Fruit fly (Drosophila melanogaster) whole organism, embryonic: ENCODE results near the gene CG7183.

Experiments used
- Blimp-1 ChIP-seq: fragments of 200-800 bp; sonication (Bioruptor generic); optimal IDR thresholded peaks from 3 replicates; lab custom pipeline; 2018; ENCODE audit warnings: missing biosample characterization, missing genetic modification characterization, mild to moderate bottlenecking, moderate library complexity, missing genetic modification reagents
- CG10267 ChIP-seq: fragments of 200-800 bp; sonication (Bioruptor generic); optimal IDR thresholded peaks from 2 replicates; lab custom pipeline; 2018; ENCODE audit warnings: missing biosample characterization, mild to moderate bottlenecking, missing genetic modification characterization, moderate library complexity
- CG12219 ChIP-seq: fragments of 200-800 bp; sonication (Bioruptor generic); optimal IDR thresholded peaks from 3 replicates; lab custom pipeline; 2018; ENCODE audit warnings: missing biosample characterization, mild to moderate bottlenecking, missing genetic modification characterization
- CG12744 ChIP-seq: fragments of 200-800 bp; sonication (Bioruptor generic); optimal IDR thresholded peaks from 2 replicates; lab custom pipeline; 2016; ENCODE audit warnings: missing biosample characterization, missing genetic modification characterization
- CG12942 ChIP-seq: fragments of 200-800 bp; sonication (Bioruptor generic); optimal IDR thresholded peaks from 3 replicates; lab custom pipeline; 2016; ENCODE audit warnings: missing biosample characterization, missing genetic modification characterization
- CG1602 ChIP-seq: fragments of 200-800 bp; sonication (Bioruptor generic); optimal IDR thresholded peaks from 3 replicates; lab custom pipeline; 2016; ENCODE audit warnings: missing biosample characterization, missing genetic modification characterization
- CG17359 ChIP-seq: fragments of 200-800 bp; sonication (Bioruptor generic); optimal IDR thresholded peaks from 3 replicates; lab custom pipeline; 2018; ENCODE audit warnings: missing biosample characterization, mild to moderate bottlenecking, missing genetic modification characterization, moderate library complexity
- CG18011 ChIP-seq: fragments of 200-800 bp; sonication (Bioruptor generic); optimal IDR thresholded peaks from 2 replicates; lab custom pipeline; 2017; ENCODE audit warnings: missing biosample characterization, missing genetic modification characterization, mild to moderate bottlenecking, moderate library complexity, missing genotype
- CG2678 ChIP-seq: fragments of 200-800 bp; sonication (Bioruptor generic); optimal IDR thresholded peaks from 3 replicates; lab custom pipeline; 2019; ENCODE audit warnings: missing biosample characterization, mild to moderate bottlenecking, missing genetic modification characterization, moderate library complexity
- CG3065 ChIP-seq: fragments of 200-800 bp; sonication (Bioruptor generic); optimal IDR thresholded peaks from 2 replicates; lab custom pipeline; 2016; ENCODE audit warnings: missing biosample characterization, missing genetic modification characterization
- CG31224 ChIP-seq: fragments of 200-800 bp; sonication (Bioruptor generic); IDR thresholded peaks from 2 replicates; pipeline ENCODE4 v1.3.6; 2022; ENCODE audit warnings: missing biosample characterization, missing genetic modification characterization
- CG32767 ChIP-seq: fragments of 200-800 bp; sonication (Bioruptor generic); IDR thresholded peaks from 2 replicates; pipeline ENCODE4 v1.3.6; 2022; ENCODE audit warnings: missing biosample characterization, missing genetic modification characterization
- CG3407 ChIP-seq: fragments of 200-800 bp; sonication (Bioruptor generic); optimal IDR thresholded peaks from 2 replicates; lab custom pipeline; 2018; ENCODE audit warnings: missing biosample characterization, mild to moderate bottlenecking, missing genetic modification characterization
- CG4820 ChIP-seq: fragments of 200-800 bp; sonication (Bioruptor generic); optimal IDR thresholded peaks from 3 replicates; lab custom pipeline; 2016; ENCODE audit warnings: missing biosample characterization, missing genetic modification characterization
- CG6254 ChIP-seq: fragments of 200-800 bp; sonication (Bioruptor generic); optimal IDR thresholded peaks from 3 replicates; lab custom pipeline; 2017; ENCODE audit warnings: mild to moderate bottlenecking, missing biosample characterization, missing genetic modification reagents, missing genetic modification characterization
- CG8359 ChIP-seq: fragments of 200-800 bp; sonication (Bioruptor generic); optimal IDR thresholded peaks from 2 replicates; lab custom pipeline; 2017; ENCODE audit warnings: missing biosample characterization, mild to moderate bottlenecking, missing genetic modification characterization, borderline replicate concordance
- CG9215 ChIP-seq: fragments of 200-800 bp; sonication (Bioruptor generic); IDR thresholded peaks from 2 replicates; pipeline ENCODE4 v1.3.6; 2022; ENCODE audit warnings: missing biosample characterization, missing genetic modification characterization
- Chrac-16 ChIP-seq: fragments of 200-800 bp; sonication (Bioruptor generic); optimal IDR thresholded peaks from 3 replicates; lab custom pipeline; 2016; ENCODE audit warnings: missing biosample characterization, missing genetic modification characterization
- Doc3 ChIP-seq: fragments of 200-800 bp; sonication (Bioruptor generic); IDR thresholded peaks from 3 replicates; pipeline ENCODE4 v1.3.6; 2022; ENCODE audit warnings: missing biosample characterization, missing genetic modification characterization; ENCODE audit not compliant: partially characterized antibody
- Drgx ChIP-seq: fragments of 200-800 bp; sonication (Bioruptor generic); IDR thresholded peaks from 2 replicates; pipeline ENCODE4 v1.3.6; 2022; ENCODE audit warnings: missing biosample characterization, missing genetic modification characterization
- E2f2 ChIP-seq: fragments of 200-800 bp; sonication (Bioruptor generic); IDR thresholded peaks from 2 replicates; pipeline ENCODE4 v1.3.6; 2022; ENCODE audit warnings: missing biosample characterization, missing genetic modification characterization
- Elba2 ChIP-seq: fragments of 200-800 bp; sonication (Bioruptor generic); optimal IDR thresholded peaks from 3 replicates; lab custom pipeline; 2016; ENCODE audit warnings: missing biosample characterization, missing genetic modification characterization
- Fer3 ChIP-seq: fragments of 200-800 bp; sonication (Bioruptor generic); optimal IDR thresholded peaks from 2 replicates; lab custom pipeline; 2018; ENCODE audit warnings: missing biosample characterization, mild to moderate bottlenecking, missing genetic modification characterization, moderate library complexity
- Hmr ChIP-seq: fragments of 200-800 bp; sonication (Bioruptor generic); optimal IDR thresholded peaks from 3 replicates; lab custom pipeline; 2017; ENCODE audit warnings: mild to moderate bottlenecking, missing biosample characterization, missing genetic modification reagents, missing genetic modification characterization
- Hr3 ChIP-seq: fragments of 200-800 bp; sonication (Bioruptor generic); optimal IDR thresholded peaks from 3 replicates; lab custom pipeline; 2016; ENCODE audit warnings: missing biosample characterization, missing genetic modification characterization
- Mad ChIP-seq: fragments of 200-800 bp; sonication (Bioruptor generic); optimal IDR thresholded peaks from 2 replicates; lab custom pipeline; 2016; ENCODE audit warnings: missing biosample characterization, missing genetic modification characterization
- Opbp ChIP-seq: fragments of 200-800 bp; sonication (Bioruptor generic); IDR thresholded peaks from 3 replicates; pipeline ENCODE4 v1.3.6; 2022; ENCODE audit warnings: missing biosample characterization, missing genetic modification characterization; ENCODE audit not compliant: partially characterized antibody
- Pdp1 ChIP-seq, 2 experiments: fragments of 200-800 bp; sonication (Bioruptor generic); optimal IDR thresholded peaks; 3 replicates each; lab custom pipeline; 2016; ENCODE audit warnings: missing biosample characterization in 2 of 2, missing genetic modification characterization in 2 of 2, mild to moderate bottlenecking in 1 of 2, moderate library complexity in 1 of 2
- Sox100B ChIP-seq: fragments of 200-800 bp; sonication (Bioruptor generic); optimal IDR thresholded peaks from 3 replicates; lab custom pipeline; 2018; ENCODE audit warnings: missing biosample characterization, mild to moderate bottlenecking, missing genetic modification characterization
- Spps ChIP-seq: fragments of 200-800 bp; sonication (Bioruptor generic); optimal IDR thresholded peaks from 2 replicates; lab custom pipeline; 2018; ENCODE audit warnings: missing biosample characterization, mild to moderate bottlenecking, missing genetic modification characterization
- Ssrp ChIP-seq: fragments of 200-800 bp; sonication (Bioruptor generic); optimal IDR thresholded peaks from 2 replicates; lab custom pipeline; 2018; ENCODE audit warnings: missing biosample characterization, mild to moderate bottlenecking, missing genetic modification characterization, moderate library complexity
- ci ChIP-seq: fragments of 200-800 bp; sonication (Bioruptor generic); IDR thresholded peaks from 3 replicates; pipeline ENCODE4 v1.3.6; 2022; ENCODE audit warnings: missing biosample characterization, missing genetic modification characterization
- fd3F ChIP-seq: fragments of 200-800 bp; sonication (Bioruptor generic); optimal IDR thresholded peaks from 2 replicates; lab custom pipeline; 2018; ENCODE audit warnings: missing biosample characterization, mild to moderate bottlenecking, missing genetic modification characterization, moderate library complexity
- fd96Cb ChIP-seq: fragments of 200-800 bp; sonication (Bioruptor generic); optimal IDR thresholded peaks from 2 replicates; lab custom pipeline; 2018; ENCODE audit warnings: missing biosample characterization, mild to moderate bottlenecking, missing genetic modification characterization, moderate library complexity
- fru ChIP-seq: fragments of >200 bp; optimal IDR thresholded peaks from 2 replicates; lab custom pipeline; 2017
- jing ChIP-seq: fragments of 200-800 bp; sonication (Bioruptor generic); optimal IDR thresholded peaks from 2 replicates; lab custom pipeline; 2018; ENCODE audit warnings: missing biosample characterization, mild to moderate bottlenecking, missing genetic modification characterization
- ken ChIP-seq: fragments of 200-800 bp; sonication (Bioruptor generic); IDR thresholded peaks from 3 replicates; pipeline ENCODE4 v1.3.6; 2022; ENCODE audit warnings: missing biosample characterization, missing genetic modification characterization
- nerfin-1 ChIP-seq: fragments of 200-800 bp; sonication (Bioruptor generic); optimal IDR thresholded peaks from 3 replicates; lab custom pipeline; 2019; ENCODE audit warnings: missing biosample characterization, mild to moderate bottlenecking, missing genetic modification characterization, moderate library complexity
- nmo ChIP-seq: fragments of 200-800 bp; sonication (Bioruptor generic); optimal IDR thresholded peaks from 2 replicates; lab custom pipeline; 2018; ENCODE audit warnings: missing biosample characterization, mild to moderate bottlenecking, missing genetic modification characterization, moderate library complexity
- p53 ChIP-seq: fragments of 200-800 bp; sonication (Bioruptor generic); optimal IDR thresholded peaks from 2 replicates; lab custom pipeline; 2016; ENCODE audit warnings: missing biosample characterization, missing genetic modification characterization
- pita ChIP-seq: fragments of 200-800 bp; sonication (Bioruptor generic); optimal IDR thresholded peaks from 2 replicates; lab custom pipeline; 2017; ENCODE audit warnings: missing biosample characterization, mild to moderate bottlenecking, missing genetic modification characterization
- pum ChIP-seq: fragments of 200-800 bp; sonication (Bioruptor generic); optimal IDR thresholded peaks from 2 replicates; lab custom pipeline; 2016; ENCODE audit warnings: missing biosample characterization, missing genetic modification characterization
- scrt ChIP-seq: fragments of 200-800 bp; sonication (Bioruptor generic); optimal IDR thresholded peaks from 2 replicates; lab custom pipeline; 2018; ENCODE audit warnings: missing biosample characterization, mild to moderate bottlenecking, missing genetic modification characterization, moderate library complexity
- sisA ChIP-seq: fragments of 200-800 bp; sonication (Bioruptor generic); IDR thresholded peaks from 2 replicates; pipeline ENCODE4 v1.3.6; 2022; ENCODE audit warnings: missing biosample characterization, missing genetic modification characterization
- slp2 ChIP-seq: fragments of 200-800 bp; sonication (Bioruptor generic); optimal IDR thresholded peaks from 2 replicates; lab custom pipeline; 2016; ENCODE audit warnings: missing biosample characterization, missing genetic modification characterization
- tgo ChIP-seq: fragments of 200-800 bp; sonication (Bioruptor generic); IDR thresholded peaks from 3 replicates; pipeline ENCODE4 v1.3.6; 2022; ENCODE audit warnings: missing biosample characterization, missing genetic modification characterization
- tna ChIP-seq: fragments of 200-800 bp; sonication (Bioruptor generic); IDR thresholded peaks from 2 replicates; pipeline ENCODE4 v1.3.6; 2022; ENCODE audit warnings: missing biosample characterization, missing genetic modification characterization; ENCODE audit not compliant: partially characterized antibody
- vvl ChIP-seq: fragments of 200-800 bp; sonication (Bioruptor generic); IDR thresholded peaks from 2 replicates; pipeline ENCODE4 v1.3.6; 2022; ENCODE audit warnings: missing biosample characterization, missing genetic modification characterization
- wor ChIP-seq: fragments of 200-800 bp; sonication (Bioruptor generic); IDR thresholded peaks from 2 replicates; pipeline ENCODE4 v1.3.6; 2022; ENCODE audit warnings: missing biosample characterization, missing genetic modification characterization
- zen ChIP-seq: fragments of 200-800 bp; sonication (Bioruptor generic); optimal IDR thresholded peaks from 3 replicates; lab custom pipeline; 2018; ENCODE audit warnings: missing biosample characterization, mild to moderate bottlenecking, missing genetic modification characterization, moderate library complexity

Gene CG7183

dm6 chr3R:18223434-18223833 lies 2.9 kb upstream of the CG7183 start, which contains the start of the genes mTerf5 and Non3 (continued):
- 0 out of 2 replicates have a peak, but pooled peaks have one; percentile 24 for TF ChIP-seq Drgx (GFP tag; lab: Robert Waterston, UW)
- TF ChIP-seq CG8359 (GFP tag; lab: Kevin White, UChicago) = no peak
- TF ChIP-seq ci (GFP tag; lab: Robert Waterston, UW) = peak; percentile 46; the same call in 1 of the 3 replicates
- TF ChIP-seq CG10267 (tag; lab: Kevin White, UChicago) = peak; percentile 76
- TF ChIP-seq nmo (GFP tag; lab: Kevin White, UChicago) = peak; percentile 79
- TF ChIP-seq tna = peak; percentile 52; the same call in 1 of the 2 replicates
- peak; percentile 38 for TF ChIP-seq CG17359 (tag; lab: Kevin White, UChicago)
- TF ChIP-seq tgo (GFP tag; lab: Robert Waterston, UW) = peak; percentile 32; the same call in 1 of the 3 replicates
- peak; percentile 67 for TF ChIP-seq zen (tag; lab: Kevin White, UChicago)
- peak; percentile 60 for TF ChIP-seq Hmr (GFP tag; lab: Kevin White, UChicago)
- peak; percentile 5 for TF ChIP-seq Sox100B (GFP tag; lab: Kevin White, UChicago)
- TF ChIP-seq CG12942 (GFP tag; lab: Kevin White, UChicago) = peak; percentile 46
- no peak for TF ChIP-seq pita (GFP tag; lab: Kevin White, UChicago)
- peak; percentile 41 for TF ChIP-seq CG1602
- peak; percentile 67 for TF ChIP-seq CG2678 (tag; lab: Kevin White, UChicago)
- TF ChIP-seq fd96Cb = peak; percentile 40
- peak; percentile 16 for TF ChIP-seq Spps
- TF ChIP-seq jing (GFP tag; lab: Kevin White, UChicago) = no peak
- peak; percentile 10 for TF ChIP-seq pum (GFP tag; lab: Kevin White, UChicago)
- no peak for TF ChIP-seq fru (lab: Kevin White, UChicago)
- TF ChIP-seq vvl (GFP tag; lab: Robert Waterston, UW) = peak; percentile 66
- peak; percentile 46 for TF ChIP-seq Chrac-16 (GFP tag; lab: Kevin White, UChicago)
- no peak for TF ChIP-seq CG3407 (GFP tag; lab: Kevin White, UChicago)
- TF ChIP-seq wor (GFP tag; lab: Robert Waterston, UW) = no peak
- TF ChIP-seq CG4820 (GFP tag; lab: Kevin White, UChicago) = peak; percentile 42
- peak; percentile 21 for TF ChIP-seq CG3065 (GFP tag; lab: Kevin White, UChicago)
- TF ChIP-seq slp2 (GFP tag; lab: Kevin White, UChicago) = no peak
- peak; percentile 6 for TF ChIP-seq CG18011 (GFP tag; lab: Kevin White, UChicago)
- TF ChIP-seq fd3F (GFP tag; lab: Kevin White, UChicago) = peak; percentile 23
- TF ChIP-seq Fer3 = peak; percentile 42
- TF ChIP-seq sisA (GFP tag; lab: Robert Waterston, UW) = peak; percentile 29; the same call in 1 of the 2 replicates
- TF ChIP-seq nerfin-1 (tag; lab: Kevin White, UChicago) = peak; percentile 77
- peak; percentile 46 for TF ChIP-seq CG9215
- TF ChIP-seq Doc3 = peak; percentile 89
- no peak for TF ChIP-seq Mad (GFP tag; lab: Kevin White, UChicago)
- peak; percentile 54 for TF ChIP-seq Blimp-1 (GFP tag; lab: Kevin White, UChicago)
- TF ChIP-seq Opbp = peak; percentile 82
- TF ChIP-seq ken (GFP tag; lab: Robert Waterston, UW) = peak; percentile 45; the same call in 1 of the 3 replicates
- TF ChIP-seq Hr3 (GFP tag; lab: Kevin White, UChicago) = peak; percentile 73
- TF ChIP-seq CG6254 (GFP tag; lab: Kevin White, UChicago) = peak; percentile 43
- TF ChIP-seq scrt (GFP tag; lab: Kevin White, UChicago) = peak; percentile 96
- peak; percentile 56; the same call in 1 of the 2 replicates for TF ChIP-seq E2f2 (GFP tag; lab: Robert Waterston, UW)
- TF ChIP-seq p53 (GFP tag; lab: Kevin White, UChicago) = no peak
- no peak for TF ChIP-seq CG31224
- no peak for TF ChIP-seq Elba2 (GFP tag; lab: Kevin White, UChicago)
- no peak for TF ChIP-seq CG12219
- TF ChIP-seq Pdp1 (GFP tag; optimal IDR thresholded peaks at IDR 0.05; lab: Kevin White, UChicago) = peak in 1 of 2 experiments; percentile 30
- peak; percentile 33 for TF ChIP-seq Ssrp (tag; lab: Kevin White, UChicago)
- TF ChIP-seq CG12744 (GFP tag; lab: Kevin White, UChicago) = no peak
- peak; percentile 61 for TF ChIP-seq CG32767 (GFP tag; lab: Robert Waterston, UW)
